Fruit fly (Drosophila melanogaster) whole organism, embryonic: ENCODE measurements around the gene CtBP.

Source experiments
- CG10267 ChIP-seq: fragments of 200-800 bp; sonication (Bioruptor generic); optimal IDR thresholded peaks from 2 replicates; lab custom pipeline; 2018; ENCODE audit warnings: missing biosample characterization, mild to moderate bottlenecking, missing genetic modification characterization, moderate library complexity
- CG10654 ChIP-seq: fragments of 200-800 bp; sonication (Bioruptor generic); optimal IDR thresholded peaks from 2 replicates; lab custom pipeline; 2016; ENCODE audit warnings: missing biosample characterization, missing genetic modification characterization
- CG12104 ChIP-seq: fragments of 200-800 bp; sonication (Bioruptor generic); optimal IDR thresholded peaks from 3 replicates; lab custom pipeline; 2016; ENCODE audit warnings: missing biosample characterization, missing genetic modification characterization
- CG15479 ChIP-seq: fragments of 200-800 bp; sonication (Bioruptor generic); optimal IDR thresholded peaks from 3 replicates; lab custom pipeline; 2019; ENCODE audit warnings: missing biosample characterization, mild to moderate bottlenecking, missing genetic modification characterization, moderate library complexity
- CG18011 ChIP-seq: fragments of 200-800 bp; sonication (Bioruptor generic); optimal IDR thresholded peaks from 2 replicates; lab custom pipeline; 2017; ENCODE audit warnings: missing biosample characterization, missing genetic modification characterization, mild to moderate bottlenecking, moderate library complexity, missing genotype
- CG1832 ChIP-seq: fragments of 200-800 bp; sonication (Bioruptor generic); optimal IDR thresholded peaks from 2 replicates; lab custom pipeline; 2017; ENCODE audit warnings: missing biosample characterization, mild to moderate bottlenecking, missing genetic modification characterization, inconsistent platforms
- CG2712 ChIP-seq: fragments of 200-800 bp; optimal IDR thresholded peaks from 3 replicates; lab custom pipeline; 2019; ENCODE audit warnings: missing biosample characterization, mild to moderate bottlenecking, missing genetic modification characterization, moderate library complexity
- CG31388 ChIP-seq: fragments of 200-800 bp; sonication (Bioruptor generic); optimal IDR thresholded peaks from 2 replicates; lab custom pipeline; 2016; ENCODE audit warnings: missing biosample characterization, missing genetic modification characterization
- CG3281 ChIP-seq: fragments of 200-800 bp; sonication (Bioruptor generic); optimal IDR thresholded peaks from 3 replicates; lab custom pipeline; 2017; ENCODE audit warnings: missing biosample characterization, mild to moderate bottlenecking, missing genetic modification characterization
- CG4617 ChIP-seq: fragments of 200-800 bp; sonication (Bioruptor generic); optimal IDR thresholded peaks from 3 replicates; lab custom pipeline; 2016; ENCODE audit warnings: missing biosample characterization, missing genetic modification characterization, borderline replicate concordance
- CG4820 ChIP-seq: fragments of 200-800 bp; sonication (Bioruptor generic); optimal IDR thresholded peaks from 3 replicates; lab custom pipeline; 2016; ENCODE audit warnings: missing biosample characterization, missing genetic modification characterization
- CG6175 ChIP-seq: fragments of 200-800 bp; sonication (Bioruptor generic); IDR thresholded peaks from 3 replicates; pipeline ENCODE4 v1.3.6; 2022; ENCODE audit warnings: missing biosample characterization, missing genetic modification characterization
- CG6813 ChIP-seq: fragments of 200-800 bp; sonication (Bioruptor generic); optimal IDR thresholded peaks from 2 replicates; lab custom pipeline; 2017; ENCODE audit warnings: missing biosample characterization, missing genetic modification characterization, mild to moderate bottlenecking, moderate library complexity, missing genetic modification reagents
- CG7357 ChIP-seq: fragments of 200-800 bp; sonication (Bioruptor generic); IDR thresholded peaks from 3 replicates; pipeline ENCODE4 v1.3.6; 2022; ENCODE audit warnings: missing biosample characterization, missing genetic modification characterization
- CG7786 ChIP-seq: fragments of 200-800 bp; sonication (Bioruptor generic); optimal IDR thresholded peaks from 2 replicates; lab custom pipeline; 2016; ENCODE audit warnings: missing biosample characterization, missing genetic modification characterization
- CG8478 ChIP-seq: fragments of >200 bp; optimal IDR thresholded peaks from 2 replicates; lab custom pipeline; 2018
- CG8944 ChIP-seq: fragments of 200-800 bp; sonication (Bioruptor generic); optimal IDR thresholded peaks from 3 replicates; lab custom pipeline; 2016; ENCODE audit warnings: missing biosample characterization, missing genetic modification characterization
- CG9727 ChIP-seq: fragments of 200-800 bp; sonication (Bioruptor generic); optimal IDR thresholded peaks from 3 replicates; lab custom pipeline; 2017; ENCODE audit warnings: missing biosample characterization, mild to moderate bottlenecking, missing genetic modification characterization
- HLH4C ChIP-seq: fragments of 200-800 bp; sonication (Bioruptor generic); IDR thresholded peaks from 3 replicates; pipeline ENCODE4 v1.3.6; 2022; ENCODE audit warnings: missing biosample characterization, missing genetic modification characterization; ENCODE audit not compliant: partially characterized antibody
- Hey ChIP-seq: fragments of 200-800 bp; sonication (Bioruptor generic); optimal IDR thresholded peaks from 3 replicates; lab custom pipeline; 2018; ENCODE audit warnings: missing biosample characterization, mild to moderate bottlenecking, missing genetic modification characterization
- Hmx ChIP-seq: fragments of 200-800 bp; sonication (Bioruptor generic); optimal IDR thresholded peaks from 2 replicates; lab custom pipeline; 2016; ENCODE audit warnings: missing biosample characterization, missing genetic modification characterization
- Hr78 ChIP-seq, 2 experiments: fragments of 200-800 bp in 1 of 2; fragments of >200 bp in 1 of 2; sonication (Bioruptor generic) in 1 of 2; optimal IDR thresholded peaks; 2 replicates each; lab custom pipeline; 2017 to 2019; ENCODE audit warnings: missing biosample characterization in 2 of 2, missing genetic modification characterization in 2 of 2, mild to moderate bottlenecking in 1 of 2, moderate library complexity in 1 of 2
- Mad ChIP-seq: fragments of 200-800 bp; sonication (Bioruptor generic); optimal IDR thresholded peaks from 2 replicates; lab custom pipeline; 2016; ENCODE audit warnings: missing biosample characterization, missing genetic modification characterization
- PHDP ChIP-seq: fragments of 200-800 bp; sonication (Bioruptor generic); optimal IDR thresholded peaks from 3 replicates; lab custom pipeline; 2018; ENCODE audit warnings: missing biosample characterization, mild to moderate bottlenecking, missing genetic modification characterization, moderate library complexity
- Pdp1 ChIP-seq, 2 experiments: fragments of 200-800 bp; sonication (Bioruptor generic); optimal IDR thresholded peaks; 3 replicates each; lab custom pipeline; 2016; ENCODE audit warnings: missing biosample characterization in 2 of 2, missing genetic modification characterization in 2 of 2, mild to moderate bottlenecking in 1 of 2, moderate library complexity in 1 of 2
- Ravus ChIP-seq: fragments of 200-800 bp; sonication (Bioruptor generic); IDR thresholded peaks from 2 replicates; pipeline ENCODE4 v1.3.6; 2022; ENCODE audit warnings: missing biosample characterization, missing genetic modification characterization
- amos ChIP-seq: fragments of 200-800 bp; sonication (Bioruptor generic); IDR thresholded peaks from 2 replicates; pipeline ENCODE4 v1.3.6; 2022; ENCODE audit warnings: missing biosample characterization, missing genetic modification characterization; ENCODE audit not compliant: partially characterized antibody
- ap ChIP-seq: fragments of 200-800 bp; sonication (Bioruptor generic); IDR thresholded peaks from 2 replicates; pipeline ENCODE4 v1.3.6; 2022; ENCODE audit warnings: missing biosample characterization, missing genetic modification characterization
- bcd ChIP-seq: fragments of 200-800 bp; sonication (Bioruptor generic); optimal IDR thresholded peaks from 2 replicates; lab custom pipeline; 2017; ENCODE audit warnings: missing biosample characterization, mild to moderate bottlenecking, missing genetic modification characterization
- bsh ChIP-seq, 2 experiments: fragments of 200-800 bp; sonication (Bioruptor generic); optimal IDR thresholded peaks; 2 replicates each; lab custom pipeline; 2017 to 2018; ENCODE audit warnings: mild to moderate bottlenecking in 2 of 2, missing biosample characterization in 2 of 2, missing genetic modification characterization in 2 of 2, moderate library complexity in 1 of 2
- cg ChIP-seq: fragments of 200-800 bp; sonication (Bioruptor generic); optimal IDR thresholded peaks from 3 replicates; lab custom pipeline; 2019; ENCODE audit warnings: missing biosample characterization, mild to moderate bottlenecking, missing genetic modification characterization, moderate library complexity
- chif ChIP-seq, 2 experiments: fragments of 200-800 bp; sonication (Bioruptor generic); optimal IDR thresholded peaks; 3 replicates each; lab custom pipeline; 2016; ENCODE audit warnings: missing biosample characterization in 2 of 2, missing genetic modification characterization in 2 of 2
- danr ChIP-seq: fragments of 200-800 bp; sonication (Bioruptor generic); IDR thresholded peaks from 2 replicates; pipeline ENCODE4 v1.3.6; 2022; ENCODE audit warnings: missing biosample characterization, missing genetic modification characterization
- disco-r ChIP-seq: fragments of 200-800 bp; sonication (Bioruptor generic); optimal IDR thresholded peaks from 2 replicates; lab custom pipeline; 2016; ENCODE audit warnings: missing biosample characterization, missing genetic modification characterization
- dmrt11E ChIP-seq: fragments of 200-800 bp; sonication (Bioruptor generic); optimal IDR thresholded peaks from 3 replicates; lab custom pipeline; 2018; ENCODE audit warnings: missing biosample characterization, mild to moderate bottlenecking, missing genetic modification characterization, moderate library complexity
- eve ChIP-seq, 2 experiments: fragments of >200 bp; optimal IDR thresholded peaks; 2 replicates each; lab custom pipeline; 2017; ENCODE audit warnings: missing biosample characterization in 2 of 2, missing genetic modification characterization in 2 of 2
- fu2 ChIP-seq: fragments of 200-800 bp; sonication (Bioruptor generic); optimal IDR thresholded peaks from 2 replicates; lab custom pipeline; 2016; ENCODE audit warnings: missing biosample characterization, missing genetic modification characterization
- gsb-n ChIP-seq: fragments of 200-800 bp; sonication (Bioruptor generic); optimal IDR thresholded peaks from 3 replicates; lab custom pipeline; 2018; ENCODE audit warnings: missing biosample characterization, mild to moderate bottlenecking, missing genetic modification characterization
- her ChIP-seq: fragments of 200-800 bp; sonication (Bioruptor generic); optimal IDR thresholded peaks from 2 replicates; lab custom pipeline; 2016; ENCODE audit warnings: missing biosample characterization, missing genetic modification characterization
- kni ChIP-seq: fragments of 200-800 bp; sonication (Bioruptor generic); optimal IDR thresholded peaks from 3 replicates; lab custom pipeline; 2017; ENCODE audit warnings: mild to moderate bottlenecking, missing biosample characterization, missing genetic modification reagents, missing genetic modification characterization
- lmd ChIP-seq: fragments of 200-800 bp; sonication (Bioruptor generic); IDR thresholded peaks from 2 replicates; pipeline ENCODE4 v1.3.6; 2022; ENCODE audit warnings: missing biosample characterization, missing genetic modification characterization
- lola ChIP-seq, 3 experiments: fragments of >200 bp in 2 of 3; fragments of 200-800 bp in 1 of 3; sonication (Bioruptor generic) in 1 of 3; optimal IDR thresholded peaks; 2 replicates each; lab custom pipeline; 2017 to 2019; ENCODE audit warnings: missing biosample characterization in 3 of 3, missing genetic modification characterization in 3 of 3, mild to moderate bottlenecking in 1 of 3, moderate library complexity in 1 of 3
- otp ChIP-seq: fragments of 200-800 bp; sonication (Bioruptor generic); IDR thresholded peaks from 3 replicates; pipeline ENCODE4, ENCODE4 v1.3.6; 2022; ENCODE audit warnings: missing biosample characterization, missing genetic modification characterization
- p53 ChIP-seq: fragments of 200-800 bp; sonication (Bioruptor generic); optimal IDR thresholded peaks from 2 replicates; lab custom pipeline; 2016; ENCODE audit warnings: missing biosample characterization, missing genetic modification characterization
- pan ChIP-seq, 4 experiments: fragments of >200 bp in 3 of 4; fragments of 200-800 bp in 1 of 4; sonication (Bioruptor generic) in 1 of 4; optimal IDR thresholded peaks in 3 of 4; IDR thresholded peaks in 1 of 4; 2 replicates each; pipeline versions ENCODE4 v1.3.6 to Lab custom; 2017 to 2022; ENCODE audit warnings: missing biosample characterization in 2 of 4, missing genetic modification characterization in 2 of 4, mixed read lengths in 1 of 4
- pb ChIP-seq: fragments of 200-800 bp; sonication (Bioruptor generic); optimal IDR thresholded peaks from 3 replicates; lab custom pipeline; 2016; ENCODE audit warnings: missing biosample characterization, missing genetic modification characterization
- sim ChIP-seq: fragments of 200-800 bp; sonication (Bioruptor generic); IDR thresholded peaks from 2 replicates; pipeline ENCODE4 v1.3.6; 2022; ENCODE audit warnings: missing biosample characterization, missing genetic modification characterization
- sug ChIP-seq: fragments of 200-800 bp; optimal IDR thresholded peaks from 2 replicates; lab custom pipeline; 2019; ENCODE audit warnings: missing biosample characterization, mild to moderate bottlenecking, missing genetic modification characterization, moderate library complexity
- unc-4 ChIP-seq: fragments of 200-800 bp; sonication (Bioruptor generic); IDR thresholded peaks from 2 replicates; pipeline ENCODE4 v1.3.6; 2022; ENCODE audit warnings: missing biosample characterization, missing genetic modification characterization; ENCODE audit not compliant: partially characterized antibody

The CtBP gene

DNA sequence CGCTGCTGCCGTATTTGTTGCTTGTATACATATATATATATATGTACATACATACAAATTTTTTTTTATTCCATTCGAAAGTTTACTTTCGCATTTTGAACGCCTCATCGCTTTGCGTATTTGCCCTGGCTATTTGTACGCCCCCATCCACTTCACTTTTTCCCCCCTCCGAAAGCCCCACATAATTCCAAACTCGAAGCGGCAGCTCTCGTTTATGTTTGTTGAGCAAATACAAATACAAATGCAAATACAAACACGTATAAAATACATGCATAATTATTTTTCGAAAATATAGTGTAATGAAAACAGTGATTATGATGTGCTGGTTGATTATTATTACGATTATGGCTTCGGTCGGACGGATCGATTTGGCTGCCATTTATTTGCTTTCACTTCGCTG lies 56.6 kb downstream of the CtBP start (continued):
- TF ChIP-seq ap (GFP tag; lab: Robert Waterston, UW) (no peak), CG12104 (GFP tag; lab: Kevin White, UChicago) (peak; percentile 97), CG1832 (GFP tag; lab: Kevin White, UChicago) (no peak), pan (optimal IDR thresholded peaks at IDR 0.05; lab: Kevin White, UChicago) (no peak), pan (GFP tag; optimal IDR thresholded peaks at IDR 0.05 in 1 of 2, IDR thresholded peaks at IDR 0.05 in 1 of 2) (peak in 1 of 2 experiments; percentile 65), CG7786 (GFP tag; lab: Kevin White, UChicago) (peak; percentile 35), gsb-n (tag; lab: Kevin White, UChicago) (peak; percentile 97), CG10654 (GFP tag; lab: Kevin White, UChicago) (peak; percentile 88), Hr78 (GFP tag; optimal IDR thresholded peaks at IDR 0.05; lab: Kevin White, UChicago) (no peak), her (GFP tag; lab: Kevin White, UChicago) (peak; percentile 52), Mad (GFP tag; lab: Kevin White, UChicago) (peak; percentile 72), CG8944 (GFP tag; lab: Kevin White, UChicago) (peak; percentile 67), CG7357 (0 out of 3 replicates have a peak, but pooled peaks have one; percentile 19), bcd (peak; percentile 93), disco-r (GFP tag; lab: Kevin White, UChicago) (peak; percentile 68), Ravus (no peak; the same call in 1 of the 2 replicates), lola (GFP tag; optimal IDR thresholded peaks at IDR 0.05; lab: Kevin White, UChicago) (peak in 1 of 3 experiments; percentile 87), CG9727 (peak; percentile 94), PHDP (tag; lab: Kevin White, UChicago) (peak; percentile 94), amos (no peak), Hey (peak; percentile 58), CG18011 (peak; percentile 45), p53 (GFP tag; lab: Kevin White, UChicago) (peak; percentile 79), cg (GFP tag; lab: Kevin White, UChicago) (peak; percentile 33), eve (GFP tag; optimal IDR thresholded peaks at IDR 0.05; lab: Kevin White, UChicago) (no peak), CG6813 (GFP tag; lab: Kevin White, UChicago) (peak; percentile 95), CG8478 (lab: Kevin White, UChicago) (no peak), otp (peak; percentile 80; the same call in 2 of the 3 replicates), chif (GFP tag; optimal IDR thresholded peaks at IDR 0.05; lab: Kevin White, UChicago) (peak; percentile 74 to 89), sug (tag; lab: Kevin White, UChicago) (no peak), CG4820 (peak; percentile 88), danr (GFP tag; lab: Robert Waterston, UW) (peak; percentile 60), fu2 (GFP tag; lab: Kevin White, UChicago) (no peak), bsh (GFP tag; optimal IDR thresholded peaks at IDR 0.05; lab: Kevin White, UChicago) (peak in 1 of 2 experiments; percentile 94), dmrt11E (tag; lab: Kevin White, UChicago) (peak; percentile 91), kni (GFP tag; lab: Kevin White, UChicago) (peak; percentile 79), CG3281 (GFP tag; lab: Kevin White, UChicago) (peak; percentile 92), unc-4 (GFP tag; lab: Robert Waterston, UW) (no peak), CG31388 (GFP tag; lab: Kevin White, UChicago) (peak; percentile 44), CG2712 (peak; percentile 88), HLH4C (no peak), sim (peak; percentile 94), Pdp1 (GFP tag; optimal IDR thresholded peaks at IDR 0.05; lab: Kevin White, UChicago) (peak; percentile 52 to 71), lmd (GFP tag; lab: Robert Waterston, UW) (peak; percentile 44), CG4617 (GFP tag; lab: Kevin White, UChicago) (peak; percentile 14), CG6175 (no peak), CG15479 (GFP tag; lab: Kevin White, UChicago) (peak; percentile 15), Hmx (no peak), pb (GFP tag; lab: Kevin White, UChicago) (peak; percentile 56), CG10267 (tag; lab: Kevin White, UChicago) (peak; percentile 73)
